Fruit fly (Drosophila melanogaster) whole organism, embryonic: Measurements from ENCODE around the gene DAAM.

ENCODE experiments used
- Atf3 ChIP-seq: fragments of 200-800 bp; sonication (Bioruptor generic); optimal IDR thresholded peaks from 3 replicates; lab custom pipeline; 2016; ENCODE audit warnings: missing biosample characterization, missing genetic modification characterization
- CG16813 ChIP-seq: fragments of 200-800 bp; sonication (Bioruptor generic); IDR thresholded peaks from 3 replicates; pipeline ENCODE4 v1.3.6; 2022; ENCODE audit warnings: missing biosample characterization, missing genetic modification characterization; ENCODE audit not compliant: partially characterized antibody
- CG2875 ChIP-seq: fragments of 200-800 bp; sonication (Bioruptor generic); optimal IDR thresholded peaks from 2 replicates; lab custom pipeline; 2017; ENCODE audit warnings: missing biosample characterization, mild to moderate bottlenecking, missing genetic modification characterization, missing genetic modification reagents
- Rx ChIP-seq: fragments of 200-800 bp; sonication (Bioruptor generic); IDR thresholded peaks from 2 replicates; pipeline ENCODE4 v1.3.6; 2022; ENCODE audit warnings: missing biosample characterization, missing genetic modification characterization
- YL-1 ChIP-seq: fragments of 200-800 bp; sonication (Bioruptor generic); optimal IDR thresholded peaks from 3 replicates; lab custom pipeline; 2017; ENCODE audit warnings: missing biosample characterization, mild to moderate bottlenecking, missing genetic modification characterization
- btn ChIP-seq: fragments of 200-800 bp; sonication (Bioruptor generic); optimal IDR thresholded peaks from 2 replicates; lab custom pipeline; 2016; ENCODE audit warnings: missing biosample characterization, missing genetic modification characterization
- chinmo ChIP-seq: fragments of 200-800 bp; sonication (Bioruptor generic); IDR thresholded peaks from 4 replicates; pipeline ENCODE4 v1.3.6; 2022; ENCODE audit warnings: missing biosample characterization, missing genetic modification characterization; ENCODE audit not compliant: partially characterized antibody
- esg ChIP-seq: fragments of 200-800 bp; sonication (Bioruptor generic); conservative IDR thresholded peaks from 2 replicates; pipeline ENCODE4 v1.3.6; 2022; ENCODE audit warnings: missing biosample characterization, missing genetic modification characterization
- eyg ChIP-seq: fragments of 200-800 bp; sonication (Bioruptor generic); optimal IDR thresholded peaks from 3 replicates; lab custom pipeline; 2016; ENCODE audit warnings: missing biosample characterization, missing genetic modification characterization
- psq ChIP-seq: fragments of 200-800 bp; sonication (Bioruptor generic); optimal IDR thresholded peaks from 2 replicates; lab custom pipeline; 2017; ENCODE audit warnings: missing biosample characterization, missing genetic modification characterization
- sima ChIP-seq: fragments of 200-800 bp; sonication (Bioruptor generic); optimal IDR thresholded peaks from 2 replicates; lab custom pipeline; 2016; ENCODE audit warnings: missing biosample characterization, missing genetic modification characterization

- TF ChIP-seq CG2875 (GFP tag; lab: Kevin White, UChicago) (no peak), sima (GFP tag; lab: Kevin White, UChicago) (no peak), Rx (GFP tag; lab: Robert Waterston, UW) (no peak), psq (GFP tag; lab: Kevin White, UChicago) (no peak), YL-1 (no peak), Atf3 (GFP tag; lab: Kevin White, UChicago) (no peak), btn (GFP tag; lab: Kevin White, UChicago) (no peak), chinmo (peak; percentile 85), eyg (GFP tag; lab: Kevin White, UChicago) (no peak), esg (GFP tag; lab: Robert Waterston, UW) (no peak), CG16813 (GFP tag; lab: Robert Waterston, UW) (no peak)
Observed at dm6 chrX:1284238-1284637, 37.9 kb downstream of the DAAM start.
